Fruit fly (Drosophila melanogaster): ENCODE data around the gene CG32590.

DNA sequence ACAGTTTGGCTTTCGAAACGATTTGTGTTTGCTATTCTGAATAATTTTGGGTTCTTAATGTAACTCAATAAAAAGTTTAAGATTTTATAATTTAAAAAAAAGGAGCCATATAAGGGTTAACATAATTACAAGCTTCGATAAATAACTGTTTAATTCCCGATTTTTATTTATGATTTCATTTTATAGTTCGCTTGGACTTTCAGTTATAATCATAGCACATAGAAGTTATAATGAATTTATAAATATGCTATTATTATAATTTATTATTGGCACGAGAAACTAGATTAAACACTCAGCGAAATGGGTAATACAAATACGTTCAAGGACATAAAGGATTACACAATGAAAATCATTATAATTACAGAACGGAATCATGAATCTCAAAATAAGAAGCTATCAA lies 2.5 kb downstream of the CG32590 start, which contains the start of gene CG14410:
- TF ChIP-seq h (optimal IDR thresholded peaks at IDR 0.05) (no peak), Sin3A (optimal IDR thresholded peaks at IDR 0.05) (no peak)

All from Kc167 (cell line).